Fruit fly (Drosophila melanogaster): ENCODE measurements around the gene Gmap.

Gmap gene

dm6 chrX:15549055-15549454 is 62.3 kb downstream of the Gmap start (continued):
- peak; percentile 55 for TF ChIP-seq Sox14 (GFP tag; optimal IDR thresholded peaks at IDR 0.05)
- TF ChIP-seq CG6276 (GFP tag; optimal IDR thresholded peaks at IDR 0.05), result peak; percentile 79
- peak; percentile 68 for TF ChIP-seq esn (GFP tag; optimal IDR thresholded peaks at IDR 0.05)
- TF ChIP-seq CG8632 (GFP tag; optimal IDR thresholded peaks at IDR 0.05), result peak; percentile 29
- TF ChIP-seq Blimp-1 (GFP tag; optimal IDR thresholded peaks at IDR 0.05), result peak; percentile 12
- peak; percentile 40 for TF ChIP-seq dac (GFP tag; optimal IDR thresholded peaks at IDR 0.05)
- no peak for TF ChIP-seq spab (GFP tag; optimal IDR thresholded peaks at IDR 0.05)
- peak; percentile 68 for TF ChIP-seq cyc (GFP tag; optimal IDR thresholded peaks at IDR 0.05)
- peak in 1 of 2 experiments; percentile 37 for TF ChIP-seq salr (GFP tag; optimal IDR thresholded peaks at IDR 0.05)
- peak; percentile 63 for TF ChIP-seq lz (GFP tag; optimal IDR thresholded peaks at IDR 0.05)
- TF ChIP-seq pdm3 (GFP tag; optimal IDR thresholded peaks at IDR 0.05), result peak; percentile 59
- TF ChIP-seq CG7368 (GFP tag; optimal IDR thresholded peaks at IDR 0.05), result peak; percentile 17
- TF ChIP-seq Sox15 (GFP tag; optimal IDR thresholded peaks at IDR 0.05), result peak; percentile 26
- peak; percentile 83 for TF ChIP-seq eg (GFP tag; IDR thresholded peaks at IDR 0.05)
- TF ChIP-seq CG3919 (GFP tag; optimal IDR thresholded peaks at IDR 0.05), result peak; percentile 55
- no peak for TF ChIP-seq CG6854 (GFP tag; optimal IDR thresholded peaks at IDR 0.05)
- peak; percentile 4 for TF ChIP-seq dsx (GFP tag; optimal IDR thresholded peaks at IDR 0.05; ENCODE audit: poor library complexity, severe bottlenecking)
- TF ChIP-seq Ets21C (GFP tag; optimal IDR thresholded peaks at IDR 0.05), result peak; percentile 30
- TF ChIP-seq CG11762 (GFP tag; optimal IDR thresholded peaks at IDR 0.05; ENCODE audit: insufficient read depth), result peak; percentile 25
- peak; percentile 32 for TF ChIP-seq CG34406 (GFP tag; optimal IDR thresholded peaks at IDR 0.05)

DNA sequence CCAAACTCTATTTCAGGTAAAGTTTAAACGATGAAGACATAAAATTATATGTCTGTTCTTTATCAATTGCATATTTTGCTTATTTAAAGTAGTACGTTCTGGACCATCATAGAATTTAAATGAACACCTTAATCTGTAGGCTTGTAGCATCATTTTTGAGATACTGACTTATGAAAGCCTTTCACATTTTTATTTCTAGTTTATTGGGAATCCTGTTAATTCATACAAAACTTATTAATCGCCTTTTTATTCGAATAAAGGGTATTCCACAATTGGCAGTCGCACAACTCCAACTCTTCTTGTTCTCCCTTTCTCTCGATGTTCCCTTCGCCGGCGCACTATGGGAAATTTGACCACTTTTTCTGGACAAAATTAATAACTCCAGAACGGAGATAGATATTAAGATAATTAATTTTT is 65.8 kb downstream of the Gmap start:
- TF ChIP-seq Gug (GFP tag; IDR thresholded peaks at IDR 0.05), result no peak
- TF ChIP-seq OdsH (GFP tag; optimal IDR thresholded peaks at IDR 0.05), result peak; percentile 36
- TF ChIP-seq salr (GFP tag; optimal IDR thresholded peaks at IDR 0.05), result peak in 1 of 2 experiments; percentile 48
- TF ChIP-seq cyc (GFP tag; optimal IDR thresholded peaks at IDR 0.05), result peak; percentile 33
- TF ChIP-seq lz (GFP tag; optimal IDR thresholded peaks at IDR 0.05), result peak; percentile 65
- no peak for TF ChIP-seq CG4318 (GFP tag; optimal IDR thresholded peaks at IDR 0.05)
- no peak for TF ChIP-seq Blimp-1 (GFP tag; optimal IDR thresholded peaks at IDR 0.05)
- peak; percentile 43 for TF ChIP-seq dsx (GFP tag; optimal IDR thresholded peaks at IDR 0.05; ENCODE audit: poor library complexity, severe bottlenecking)
- no peak for TF ChIP-seq eg (GFP tag; IDR thresholded peaks at IDR 0.05)
- peak; percentile 18 for TF ChIP-seq Hr4 (GFP tag; optimal IDR thresholded peaks at IDR 0.05)
- peak; percentile 16 to 67 for TF ChIP-seq ss (GFP tag; optimal IDR thresholded peaks at IDR 0.05)
- TF ChIP-seq pdm3 (GFP tag; optimal IDR thresholded peaks at IDR 0.05), result peak; percentile 33
- peak; percentile 48 for TF ChIP-seq Met (GFP tag; optimal IDR thresholded peaks at IDR 0.05)
- TF ChIP-seq CG34406 (GFP tag; optimal IDR thresholded peaks at IDR 0.05), result peak; percentile 29
- peak; percentile 31 for TF ChIP-seq CG3032 (tag; optimal IDR thresholded peaks at IDR 0.05)
- no peak for TF ChIP-seq CG11294 (GFP tag; IDR thresholded peaks at IDR 0.05)
- no peak for TF ChIP-seq CG6854 (GFP tag; optimal IDR thresholded peaks at IDR 0.05)
- TF ChIP-seq Sox14 (GFP tag; optimal IDR thresholded peaks at IDR 0.05), result peak; percentile 60
- TF ChIP-seq fd59A (GFP tag; optimal IDR thresholded peaks at IDR 0.05), result peak; percentile 34
- no peak for TF ChIP-seq CG1621 (tag; optimal IDR thresholded peaks at IDR 0.05)
- no peak for TF ChIP-seq Hr38 (GFP tag; optimal IDR thresholded peaks at IDR 0.05)
- peak; percentile 7 for TF ChIP-seq vri (GFP tag; optimal IDR thresholded peaks at IDR 0.05)
- no peak for TF ChIP-seq dac (GFP tag; optimal IDR thresholded peaks at IDR 0.05)
- peak; percentile 48 for TF ChIP-seq CG10669 (GFP tag; optimal IDR thresholded peaks at IDR 0.05)
- no peak for TF ChIP-seq CG15336 (GFP tag; IDR thresholded peaks at IDR 0.05)
- peak; percentile 70 for TF ChIP-seq topi (GFP tag; optimal IDR thresholded peaks at IDR 0.05)
- peak; percentile 51 for TF ChIP-seq CG31627 (GFP tag; optimal IDR thresholded peaks at IDR 0.05)
- peak; percentile 49 for TF ChIP-seq Sox102F (GFP tag; optimal IDR thresholded peaks at IDR 0.05)
- TF ChIP-seq spab (GFP tag; optimal IDR thresholded peaks at IDR 0.05), result peak; percentile 3
- TF ChIP-seq CG7368 (GFP tag; optimal IDR thresholded peaks at IDR 0.05), result no peak
- peak; percentile 40 for TF ChIP-seq CG8632 (GFP tag; optimal IDR thresholded peaks at IDR 0.05)
- TF ChIP-seq esn (GFP tag; optimal IDR thresholded peaks at IDR 0.05), result peak; percentile 50
- TF ChIP-seq CG9139 (GFP tag; optimal IDR thresholded peaks at IDR 0.05), result no peak
- peak; percentile 49 for TF ChIP-seq acj6 (GFP tag; optimal IDR thresholded peaks at IDR 0.05)
- TF ChIP-seq Eip78C (GFP tag), result peak; percentile 91
- TF ChIP-seq Lpt (GFP tag; optimal IDR thresholded peaks at IDR 0.05), result no peak
- no peak for TF ChIP-seq fd85E (GFP tag; optimal IDR thresholded peaks at IDR 0.05)
- peak; percentile 39 for TF ChIP-seq achi (GFP tag; optimal IDR thresholded peaks at IDR 0.05)
- peak; percentile 33 for TF ChIP-seq CG11762 (GFP tag; optimal IDR thresholded peaks at IDR 0.05; ENCODE audit: insufficient read depth)
- peak; percentile 46 for TF ChIP-seq CG3919 (GFP tag; optimal IDR thresholded peaks at IDR 0.05)
- peak; percentile 40 for TF ChIP-seq net (GFP tag; optimal IDR thresholded peaks at IDR 0.05)
- peak; percentile 45 for TF ChIP-seq CG10631 (GFP tag; optimal IDR thresholded peaks at IDR 0.05)
- peak; percentile 25 for TF ChIP-seq Ets96B (tag; optimal IDR thresholded peaks at IDR 0.05)
- TF ChIP-seq CG6792 (GFP tag; optimal IDR thresholded peaks at IDR 0.05), result peak; percentile 53
